Worm (Caenorhabditis elegans) whole organism, L3 larva: ENCODE measurements around the gene dhrs-4.
A peak's percentile ranks its signal among the peaks of the same experiment; 100 is the strongest.

Source experiments
- ZK546.5 ChIP-seq: sonication (generic microtip); optimal IDR thresholded peaks from 2 replicates; lab custom pipeline; 2017; ENCODE audit warnings: missing biosample characterization, missing genetic modification characterization
- aly-2 ChIP-seq: fragments of 150-350 bp; optimal IDR thresholded peaks from 2 replicates; lab custom pipeline; 2014; ENCODE audit warnings: missing biosample characterization, missing genetic modification characterization
- ama-1 ChIP-seq: fragments of 150-350 bp; optimal IDR thresholded peaks from 2 replicates; lab custom pipeline; 2018
- ceh-16 ChIP-seq: sonication (generic microtip); optimal IDR thresholded peaks from 2 replicates; lab custom pipeline; 2017; ENCODE audit warnings: missing biosample characterization, missing genetic modification characterization
- ceh-28 ChIP-seq: fragments of 150-350 bp; optimal IDR thresholded peaks from 2 replicates; lab custom pipeline; 2014; ENCODE audit warnings: missing biosample characterization, missing genetic modification reagents, missing genetic modification characterization
- ceh-82 ChIP-seq: fragments of 150-350 bp; optimal IDR thresholded peaks from 2 replicates; lab custom pipeline; 2014; ENCODE audit warnings: missing biosample characterization, missing genetic modification characterization
- ceh-9 ChIP-seq: sonication (generic microtip); optimal IDR thresholded peaks from 2 replicates; lab custom pipeline; 2018; ENCODE audit warnings: missing biosample characterization, missing genetic modification characterization
- daf-12 ChIP-seq: fragments of 150-350 bp; optimal IDR thresholded peaks from 2 replicates; lab custom pipeline; 2014; ENCODE audit warnings: missing biosample characterization, missing genetic modification reagents, missing genetic modification characterization
- egl-27 ChIP-seq: sonication (generic microtip); optimal IDR thresholded peaks from 4 replicates; lab custom pipeline; 2017; ENCODE audit warnings: missing biosample characterization, missing genetic modification reagents, missing genetic modification characterization
- egl-5 ChIP-seq: fragments of 150-350 bp; optimal IDR thresholded peaks from 2 replicates; lab custom pipeline; 2017; ENCODE audit warnings: missing biosample characterization, missing genetic modification reagents, missing genetic modification characterization, inconsistent platforms
- elt-1 ChIP-seq: fragments of 150-350 bp; optimal IDR thresholded peaks from 2 replicates; lab custom pipeline; 2014; ENCODE audit warnings: missing biosample characterization, missing genetic modification characterization
- elt-2 ChIP-seq: sonication (generic microtip); optimal IDR thresholded peaks from 2 replicates; lab custom pipeline; 2016; ENCODE audit warnings: missing genetic modification reagents, mild to moderate bottlenecking, missing genetic modification characterization, missing compliant biosample characterization
- elt-3 ChIP-seq, 3 experiments: fragments of 150-350 bp in 1 of 3; sonication (generic microtip) in 2 of 3; optimal IDR thresholded peaks; 2 replicates in 2 of 3; 4 replicates in 1 of 3; lab custom pipeline; 2014 to 2017; ENCODE audit warnings: missing biosample characterization in 3 of 3, missing genetic modification characterization in 3 of 3
- eor-1 ChIP-seq, 2 experiments: fragments of 150-350 bp; optimal IDR thresholded peaks; 2 replicates each; lab custom pipeline; 2014 to 2018; ENCODE audit warnings: missing biosample characterization in 2 of 2, missing genetic modification characterization in 2 of 2
- fkh-10 ChIP-seq: sonication (generic microtip); optimal IDR thresholded peaks from 2 replicates; lab custom pipeline; 2017; ENCODE audit warnings: missing biosample characterization, missing genetic modification reagents, missing genetic modification characterization
- fkh-2 ChIP-seq: fragments of 150-350 bp; optimal IDR thresholded peaks from 2 replicates; lab custom pipeline; 2014; ENCODE audit warnings: missing biosample characterization, missing genetic modification reagents, missing genetic modification characterization
- fos-1 ChIP-seq: fragments of 150-350 bp; optimal IDR thresholded peaks from 2 replicates; lab custom pipeline; 2014; ENCODE audit warnings: missing biosample characterization, missing genetic modification characterization
- hmg-11 ChIP-seq: sonication (generic microtip); optimal IDR thresholded peaks from 2 replicates; lab custom pipeline; 2016; ENCODE audit warnings: missing genetic modification characterization, missing compliant biosample characterization
- jun-1 ChIP-seq: fragments of 150-350 bp; optimal IDR thresholded peaks from 2 replicates; lab custom pipeline; 2014; ENCODE audit warnings: missing biosample characterization, missing genetic modification reagents, missing genetic modification characterization
- lin-15B ChIP-seq: fragments of 150-350 bp; optimal IDR thresholded peaks from 2 replicates; lab custom pipeline; 2014; ENCODE audit warnings: missing biosample characterization, missing genetic modification characterization
- lin-39 ChIP-seq: fragments of 150-350 bp; optimal IDR thresholded peaks from 2 replicates; lab custom pipeline; 2018; ENCODE audit warnings: missing biosample characterization, missing genetic modification reagents, missing genetic modification characterization
- lsy-12 ChIP-seq: sonication (generic microtip); optimal IDR thresholded peaks from 2 replicates; lab custom pipeline; 2016; ENCODE audit warnings: mild to moderate bottlenecking, missing genetic modification characterization, missing compliant biosample characterization
- mml-1 ChIP-seq: fragments of 150-350 bp; sonication (generic microtip); optimal IDR thresholded peaks from 3 replicates; lab custom pipeline; 2014; ENCODE audit warnings: missing biosample characterization, missing genetic modification characterization
- nfya-1 ChIP-seq: sonication (generic microtip); optimal IDR thresholded peaks from 2 replicates; lab custom pipeline; 2017; ENCODE audit warnings: missing genetic modification characterization, mild to moderate bottlenecking, missing compliant biosample characterization, antibody characterized with exemption, moderate library complexity; ENCODE audit not compliant: insufficient read depth
- nhr-11 ChIP-seq: fragments of 150-350 bp; optimal IDR thresholded peaks from 2 replicates; lab custom pipeline; 2014; ENCODE audit warnings: missing biosample characterization, missing genetic modification characterization
- nhr-12 ChIP-seq: fragments of 150-350 bp; optimal IDR thresholded peaks from 2 replicates; lab custom pipeline; 2014; ENCODE audit warnings: missing biosample characterization, missing genetic modification characterization
- nhr-23 ChIP-seq: fragments of 150-350 bp; optimal IDR thresholded peaks from 2 replicates; lab custom pipeline; 2014; ENCODE audit warnings: missing biosample characterization, missing genetic modification reagents, missing genetic modification characterization
- nhr-237 ChIP-seq: fragments of 150-350 bp; optimal IDR thresholded peaks from 2 replicates; lab custom pipeline; 2014; ENCODE audit warnings: missing biosample characterization, missing genetic modification characterization
- nhr-25 ChIP-seq: sonication (generic microtip); optimal IDR thresholded peaks from 2 replicates; lab custom pipeline; 2017; ENCODE audit warnings: missing biosample characterization, missing genetic modification characterization
- nhr-28 ChIP-seq: fragments of 150-350 bp; optimal IDR thresholded peaks from 2 replicates; lab custom pipeline; 2014; ENCODE audit warnings: missing biosample characterization, missing genetic modification characterization
- nhr-43 ChIP-seq: sonication (generic microtip); optimal IDR thresholded peaks from 2 replicates; lab custom pipeline; 2016; ENCODE audit warnings: mild to moderate bottlenecking, missing genetic modification characterization, missing compliant biosample characterization; ENCODE audit not compliant: poor library complexity, severe bottlenecking
- nhr-67 ChIP-seq: fragments of 150-350 bp; optimal IDR thresholded peaks from 2 replicates; lab custom pipeline; 2014; ENCODE audit warnings: missing biosample characterization, missing genetic modification characterization
- nhr-76 ChIP-seq: fragments of 150-350 bp; sonication (generic microtip); optimal IDR thresholded peaks from 5 replicates; lab custom pipeline; 2014; ENCODE audit warnings: missing biosample characterization, missing genetic modification characterization
- pha-4 ChIP-seq: fragments of 150-350 bp; optimal IDR thresholded peaks from 2 replicates; lab custom pipeline; 2014; ENCODE audit warnings: missing biosample characterization, missing genetic modification reagents, missing genetic modification characterization
- pqm-1 ChIP-seq: fragments of 150-350 bp; optimal IDR thresholded peaks from 2 replicates; lab custom pipeline; 2017; ENCODE audit warnings: missing biosample characterization, missing genetic modification characterization, inconsistent platforms
- sea-2 ChIP-seq: fragments of 150-350 bp; sonication (generic microtip); optimal IDR thresholded peaks from 4 replicates; lab custom pipeline; 2014; ENCODE audit warnings: missing biosample characterization, missing genetic modification reagents, missing genetic modification characterization
- skn-1 ChIP-seq: fragments of 150-350 bp; optimal IDR thresholded peaks from 2 replicates; lab custom pipeline; 2014; ENCODE audit warnings: missing biosample characterization, missing genetic modification characterization
- snpc-4 ChIP-seq: fragments of 150-350 bp; optimal IDR thresholded peaks from 2 replicates; lab custom pipeline; 2014; ENCODE audit warnings: missing biosample characterization, missing genetic modification characterization
- tbx-2 ChIP-seq: sonication (generic microtip); optimal IDR thresholded peaks from 2 replicates; lab custom pipeline; 2016; ENCODE audit warnings: mild to moderate bottlenecking, missing genetic modification characterization, missing compliant biosample characterization
- unc-39 ChIP-seq: sonication (generic microtip); optimal IDR thresholded peaks from 4 replicates; lab custom pipeline; 2017; ENCODE audit warnings: missing biosample characterization, missing genetic modification characterization
- unc-62 ChIP-seq: fragments of 150-350 bp; sonication (generic microtip); optimal IDR thresholded peaks from 4 replicates; lab custom pipeline; 2014; ENCODE audit warnings: missing biosample characterization, missing genetic modification reagents, missing genetic modification characterization
- zag-1 ChIP-seq: fragments of 150-350 bp; optimal IDR thresholded peaks from 2 replicates; lab custom pipeline; 2014; ENCODE audit warnings: missing biosample characterization, missing genetic modification characterization
- ztf-11 ChIP-seq: fragments of 150-350 bp; optimal IDR thresholded peaks from 2 replicates; lab custom pipeline; 2014; ENCODE audit warnings: missing biosample characterization, missing genetic modification characterization
- ztf-4 ChIP-seq: fragments of 150-350 bp; optimal IDR thresholded peaks from 2 replicates; lab custom pipeline; 2014; ENCODE audit warnings: missing biosample characterization, missing genetic modification characterization

dhrs-4 gene

ce11 chrV:12950812-12951528 is 28.6 kb downstream of the dhrs-4 start, which contains the start of the genes T16G1.9 and T16G1.18 (continued):
- TF ChIP-seq unc-62 (GFP tag; lab: Kevin White, UChicago) (no peak), fkh-2 (tag; lab: Kevin White, UChicago) (no peak)
- TF ChIP-seq, all 47 proteins: peak for 11

- TF ChIP-seq nhr-43 (tag; lab: Kevin White, UChicago) (no peak), nhr-23 (tag; lab: Kevin White, UChicago) (peak; percentile 12), egl-27 (tag; lab: Kevin White, UChicago) (no peak), fkh-2 (tag; lab: Kevin White, UChicago) (no peak), lin-39 (tag; lab: Kevin White, UChicago) (no peak), pqm-1 (tag; lab: Kevin White, UChicago) (no peak), lsy-12 (tag; lab: Kevin White, UChicago) (no peak), ceh-16 (tag; lab: Kevin White, UChicago) (no peak), skn-1 (tag; lab: Kevin White, UChicago) (no peak), pha-4 (peak; percentile 60), nhr-12 (tag; lab: Kevin White, UChicago) (no peak), ceh-9 (tag; lab: Kevin White, UChicago) (no peak), fkh-10 (GFP tag; lab: Kevin White, UChicago) (no peak), ceh-28 (tag; lab: Kevin White, UChicago) (no peak), nhr-28 (tag; lab: Kevin White, UChicago) (no peak), snpc-4 (tag; lab: Kevin White, UChicago) (no peak), unc-39 (tag; lab: Kevin White, UChicago) (no peak), mml-1 (no peak), daf-12 (tag; lab: Kevin White, UChicago) (no peak), zag-1 (tag; lab: Kevin White, UChicago) (no peak), ama-1 (lab: Kevin White, UChicago) (no peak), nhr-237 (tag; lab: Kevin White, UChicago) (no peak), sea-2 (GFP tag; lab: Kevin White, UChicago) (no peak), nhr-25 (no peak), aly-2 (tag; lab: Kevin White, UChicago) (no peak), hmg-11 (tag; lab: Kevin White, UChicago) (peak; percentile 48), nhr-76 (tag; lab: Kevin White, UChicago) (no peak), nfya-1 (tag; lab: Kevin White, UChicago) (peak; percentile 42), tbx-2 (tag; lab: Kevin White, UChicago) (no peak), eor-1 (tag; optimal IDR thresholded peaks at IDR 0.05; lab: Kevin White, UChicago) (no peak), ZK546.5 (tag; lab: Kevin White, UChicago) (no peak), ztf-11 (no peak), lin-15B (peak; percentile 33), elt-3 (tag; optimal IDR thresholded peaks at IDR 0.05; lab: Kevin White, UChicago) (no peak), unc-62 (GFP tag; lab: Kevin White, UChicago) (no peak), elt-2 (tag; lab: Kevin White, UChicago) (no peak), nhr-11 (tag; lab: Kevin White, UChicago) (no peak), nhr-67 (tag; lab: Kevin White, UChicago) (no peak), elt-1 (no peak), fos-1 (tag; lab: Kevin White, UChicago) (no peak), ztf-4 (tag; lab: Kevin White, UChicago) (no peak), jun-1 (tag; lab: Kevin White, UChicago) (no peak), egl-5 (tag; lab: Kevin White, UChicago) (no peak), ceh-82 (tag; lab: Kevin White, UChicago) (no peak)
- TF ChIP-seq, all 47 proteins: peak for 5
Measured at ce11 chrV:12952287-12952686, 29.9 kb downstream of the dhrs-4 start, which contains the start of gene pqn-68. pqn-68 (plus strand) TSS chrV:12952636.
